Worm (Caenorhabditis elegans): ENCODE measurements around the gene sre-34.

DNA sequence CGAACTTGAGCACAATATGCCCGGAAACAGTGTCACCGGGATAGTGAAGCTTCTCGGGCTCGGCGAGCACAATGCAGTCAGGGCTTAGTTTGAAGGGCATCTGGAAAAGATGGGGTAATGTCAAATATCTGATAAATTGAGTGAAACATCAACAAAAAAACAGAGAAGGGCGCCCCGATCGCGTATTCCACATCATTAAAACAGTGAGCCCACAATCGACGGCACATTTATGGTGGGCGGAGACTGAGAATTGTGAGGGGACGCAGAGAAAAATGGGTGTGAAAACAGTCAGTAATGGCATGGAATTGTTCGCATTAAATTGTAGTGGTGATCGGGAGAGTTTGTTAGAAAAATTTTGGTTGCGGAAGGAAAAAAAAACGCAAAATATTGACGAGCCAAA lies 30.9 kb downstream of the sre-34 start, which contains the start of gene arrd-9:
- TF ChIP-seq ztf-28 (GFP tag; IDR thresholded peaks at IDR 0.05) (no peak), tlf-1 (GFP tag; optimal IDR thresholded peaks at IDR 0.05) (no peak), lag-1 (GFP tag; IDR thresholded peaks at IDR 0.05) (no peak), ZK185.1 (tag; optimal IDR thresholded peaks at IDR 0.05; ENCODE audit: poor library complexity, severe bottlenecking) (no peak), unc-130 (GFP tag; optimal IDR thresholded peaks at IDR 0.05) (no peak), dox-1 (GFP tag; IDR thresholded peaks at IDR 0.05) (no peak), pha-4 (tag; optimal IDR thresholded peaks at IDR 0.05) (no peak), ceh-40 (GFP tag; IDR thresholded peaks at IDR 0.05) (no peak), hmg-1.2 (GFP tag; IDR thresholded peaks at IDR 0.05) (no peak), dpl-1 (GFP tag; optimal IDR thresholded peaks at IDR 0.05) (no peak), F23B12.7 (tag; optimal IDR thresholded peaks at IDR 0.05; ENCODE audit: insufficient read depth) (no peak), ztf-26 (tag; optimal IDR thresholded peaks at IDR 0.05) (no peak)
